Worm (Caenorhabditis elegans) whole organism, mixed stage, embryonic: ENCODE results near the gene nhr-256.

Source experiments
- M03D4.4 ChIP-seq: sonication (generic microtip); optimal IDR thresholded peaks from 2 replicates; lab custom pipeline; 2017; ENCODE audit warnings: mild to moderate bottlenecking, missing genetic modification characterization, missing compliant biosample characterization
- bed-3 ChIP-seq: fragments of 200-800 bp; sonication (Bioruptor generic); optimal IDR thresholded peaks from 3 replicates; lab custom pipeline; 2018; ENCODE audit warnings: mild to moderate bottlenecking, missing genetic modification characterization, moderate library complexity, missing compliant biosample characterization
- blmp-1 ChIP-seq: fragments of 150-350 bp; optimal IDR thresholded peaks from 2 replicates; lab custom pipeline; 2014; ENCODE audit warnings: missing biosample characterization, missing genetic modification characterization
- ceh-39 ChIP-seq: fragments of 150-350 bp; optimal IDR thresholded peaks from 2 replicates; lab custom pipeline; 2014; ENCODE audit warnings: missing biosample characterization, missing genetic modification characterization
- ceh-43 ChIP-seq: fragments of 200-800 bp; sonication (Bioruptor generic); optimal IDR thresholded peaks from 2 replicates; lab custom pipeline; 2018; ENCODE audit warnings: mild to moderate bottlenecking, missing genetic modification characterization, moderate library complexity, missing compliant biosample characterization
- ceh-83 ChIP-seq: fragments of 200-800 bp; sonication (Bioruptor generic); optimal IDR thresholded peaks from 2 replicates; lab custom pipeline; 2018; ENCODE audit warnings: mild to moderate bottlenecking, missing genetic modification characterization, missing compliant biosample characterization
- ces-1 ChIP-seq: fragments of 150-350 bp; optimal IDR thresholded peaks from 2 replicates; lab custom pipeline; 2014; ENCODE audit warnings: missing biosample characterization, missing genetic modification reagents, missing genetic modification characterization
- cnd-1 ChIP-seq: fragments of 200-800 bp; sonication (Bioruptor generic); optimal IDR thresholded peaks from 2 replicates; lab custom pipeline; 2018; ENCODE audit warnings: mild to moderate bottlenecking, missing genetic modification characterization, missing compliant biosample characterization
- elt-1 ChIP-seq: sonication (generic microtip); optimal IDR thresholded peaks from 2 replicates; lab custom pipeline; 2017; ENCODE audit warnings: missing genetic modification characterization, mild to moderate bottlenecking, missing compliant biosample characterization, antibody characterized with exemption, moderate library complexity, borderline replicate concordance; ENCODE audit not compliant: insufficient read depth
- elt-3 ChIP-seq: fragments of 150-350 bp; optimal IDR thresholded peaks from 2 replicates; lab custom pipeline; 2014; ENCODE audit warnings: missing biosample characterization, missing genetic modification characterization
- flh-1 ChIP-seq: fragments of 200-800 bp; sonication (Bioruptor generic); optimal IDR thresholded peaks from 2 replicates; lab custom pipeline; 2018; ENCODE audit warnings: mild to moderate bottlenecking, missing genetic modification characterization, moderate library complexity, missing compliant biosample characterization
- ham-2 ChIP-seq: fragments of 200-800 bp; sonication (Bioruptor generic); optimal IDR thresholded peaks from 2 replicates; lab custom pipeline; 2018; ENCODE audit warnings: mild to moderate bottlenecking, missing genetic modification characterization, missing compliant biosample characterization
- lin-13 ChIP-seq: fragments of 150-350 bp; optimal IDR thresholded peaks from 2 replicates; lab custom pipeline; 2014; ENCODE audit warnings: missing biosample characterization, missing genetic modification characterization
- lin-32 ChIP-seq: fragments of 200-800 bp; sonication (Bioruptor generic); optimal IDR thresholded peaks from 2 replicates; lab custom pipeline; 2018; ENCODE audit warnings: mild to moderate bottlenecking, missing genetic modification characterization, missing compliant biosample characterization
- lsy-2 ChIP-seq: fragments of 150-350 bp; optimal IDR thresholded peaks from 2 replicates; lab custom pipeline; 2014; ENCODE audit warnings: missing biosample characterization, missing genetic modification characterization
- mab-5 ChIP-seq: fragments of 150-350 bp; optimal IDR thresholded peaks from 2 replicates; lab custom pipeline; 2014; ENCODE audit warnings: missing biosample characterization, missing genetic modification characterization
- mls-2 ChIP-seq: sonication (generic microtip); optimal IDR thresholded peaks from 2 replicates; lab custom pipeline; 2016; ENCODE audit warnings: mild to moderate bottlenecking, missing genetic modification characterization, moderate library complexity, missing compliant biosample characterization
- nhr-12 ChIP-seq: fragments of 150-350 bp; optimal IDR thresholded peaks from 2 replicates; lab custom pipeline; 2014; ENCODE audit warnings: missing biosample characterization, missing genetic modification characterization
- nhr-2 ChIP-seq: fragments of 150-350 bp; optimal IDR thresholded peaks from 2 replicates; lab custom pipeline; 2014; ENCODE audit warnings: missing biosample characterization, missing genetic modification characterization
- nhr-237 ChIP-seq: fragments of 150-350 bp; optimal IDR thresholded peaks from 2 replicates; lab custom pipeline; 2014; ENCODE audit warnings: missing biosample characterization, missing genetic modification characterization
- nhr-28 ChIP-seq: fragments of 150-350 bp; optimal IDR thresholded peaks from 2 replicates; lab custom pipeline; 2014; ENCODE audit warnings: missing biosample characterization, missing genetic modification characterization
- nhr-76 ChIP-seq: sonication (generic microtip); optimal IDR thresholded peaks from 2 replicates; lab custom pipeline; 2017; ENCODE audit warnings: missing biosample characterization, missing genetic modification characterization
- pha-4 ChIP-seq: fragments of 150-350 bp; optimal IDR thresholded peaks from 2 replicates; lab custom pipeline; 2018; ENCODE audit warnings: missing biosample characterization, missing genetic modification reagents, missing genetic modification characterization
- sem-2 ChIP-seq: fragments of 200-800 bp; sonication (Bioruptor generic); optimal IDR thresholded peaks from 2 replicates; lab custom pipeline; 2018; ENCODE audit warnings: mild to moderate bottlenecking, missing genetic modification characterization, missing compliant biosample characterization
- snpc-4 ChIP-seq: fragments of 150-350 bp; optimal IDR thresholded peaks from 2 replicates; lab custom pipeline; 2014; ENCODE audit warnings: missing biosample characterization, missing genetic modification characterization
- sptf-1 ChIP-seq: sonication (generic microtip); optimal IDR thresholded peaks from 2 replicates; lab custom pipeline; 2017; ENCODE audit warnings: mild to moderate bottlenecking, missing genetic modification characterization, moderate library complexity, missing compliant biosample characterization
- tbx-8 ChIP-seq: fragments of 200-800 bp; sonication (Bioruptor generic); optimal IDR thresholded peaks from 2 replicates; lab custom pipeline; 2018; ENCODE audit warnings: mild to moderate bottlenecking, missing genetic modification characterization, moderate library complexity, missing compliant biosample characterization
- unc-120 ChIP-seq: sonication (generic microtip); optimal IDR thresholded peaks from 2 replicates; lab custom pipeline; 2017; ENCODE audit warnings: missing genetic modification characterization, missing compliant biosample characterization; ENCODE audit not compliant: poor library complexity, severe bottlenecking
- unc-39 ChIP-seq: fragments of 150-350 bp; optimal IDR thresholded peaks from 2 replicates; lab custom pipeline; 2014; ENCODE audit warnings: missing biosample characterization, missing genetic modification characterization
- unc-62 ChIP-seq: fragments of 150-350 bp; optimal IDR thresholded peaks from 2 replicates; lab custom pipeline; 2014; ENCODE audit warnings: missing biosample characterization, missing genetic modification reagents, missing genetic modification characterization
- zip-8 ChIP-seq: fragments of 150-350 bp; optimal IDR thresholded peaks from 2 replicates; lab custom pipeline; 2014; ENCODE audit warnings: missing biosample characterization, missing genetic modification characterization

Gene nhr-256

DNA sequence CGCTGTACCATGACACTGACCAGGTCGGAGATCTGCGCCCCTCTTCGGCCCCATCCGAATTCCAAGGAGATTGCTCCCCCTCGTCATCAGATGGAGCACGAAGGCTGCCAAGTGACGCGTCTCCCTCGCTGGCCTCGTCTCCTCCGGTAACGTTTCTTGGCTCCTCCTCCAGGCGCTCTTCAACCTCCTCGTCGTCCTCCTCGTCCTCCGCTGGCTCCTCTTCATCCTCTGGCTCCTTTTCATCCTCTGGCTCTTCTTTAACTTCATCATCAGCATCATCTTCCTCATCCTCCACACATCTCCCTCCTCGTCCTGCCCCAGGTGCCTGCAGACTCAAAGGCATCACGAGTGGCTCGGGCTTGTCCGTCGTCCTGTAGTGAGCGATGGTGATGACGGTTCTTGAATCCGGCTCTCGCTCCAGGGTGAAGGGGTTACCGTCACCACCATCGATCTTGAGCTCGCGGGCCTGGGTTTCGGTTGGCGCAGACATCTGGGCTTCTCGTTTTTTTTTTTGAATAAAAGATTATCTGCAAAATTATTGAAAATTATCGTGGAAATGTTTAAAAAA, 44.3 kb upstream of the nhr-256 start:
- TF ChIP-seq nhr-237, result no peak
- no peak for TF ChIP-seq ces-1 (GFP tag; lab: Kevin White, UChicago)
- no peak for TF ChIP-seq blmp-1
- TF ChIP-seq ceh-83, result no peak
- no peak for TF ChIP-seq elt-1 (tag; lab: Kevin White, UChicago)
- TF ChIP-seq mab-5 (tag; lab: Kevin White, UChicago), result no peak
- no peak for TF ChIP-seq zip-8 (tag; lab: Kevin White, UChicago)
- no peak for TF ChIP-seq elt-3

DNA sequence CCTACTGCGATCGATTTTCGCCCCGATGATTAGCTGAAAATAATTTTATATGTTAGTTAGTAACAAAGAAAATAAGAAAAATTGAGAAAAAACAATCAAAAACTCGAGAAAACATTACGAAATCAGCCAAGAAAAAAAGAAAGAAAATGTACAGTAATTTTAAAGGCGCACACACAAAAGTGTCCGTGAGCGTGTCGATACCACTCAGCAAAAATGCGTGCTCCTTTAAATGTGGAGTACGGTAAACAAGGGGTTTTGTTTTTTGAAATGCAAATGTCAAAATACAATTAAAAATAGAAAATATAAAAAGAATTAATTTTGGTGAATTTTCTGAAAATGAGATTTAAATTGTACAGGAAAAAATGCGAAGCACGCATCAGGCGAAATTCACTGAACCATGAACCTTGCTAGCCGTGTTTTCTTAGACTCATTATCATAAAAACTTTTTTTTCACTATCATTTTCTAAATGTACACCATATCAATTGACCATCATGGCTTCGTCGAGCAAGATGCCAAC, 41.9 kb upstream of the nhr-256 start, which contains the start of gene srw-90:
Gene srw-90, plus strand, starts transcription at position 468 of the 518 bp plus-strand sequence.
- TF ChIP-seq tbx-8 (GFP tag; lab: Kevin White, UChicago) (no peak), pha-4 (tag; lab: Kevin White, UChicago) (no peak), elt-3 (no peak), nhr-76 (tag; lab: Kevin White, UChicago) (no peak), unc-120 (no peak), ceh-39 (tag; lab: Kevin White, UChicago) (no peak), M03D4.4 (tag; lab: Kevin White, UChicago) (no peak), ceh-83 (no peak), snpc-4 (tag; lab: Kevin White, UChicago) (no peak), elt-1 (tag; lab: Kevin White, UChicago) (no peak)
- TF ChIP-seq, all 35 proteins: peak for 0

DNA sequence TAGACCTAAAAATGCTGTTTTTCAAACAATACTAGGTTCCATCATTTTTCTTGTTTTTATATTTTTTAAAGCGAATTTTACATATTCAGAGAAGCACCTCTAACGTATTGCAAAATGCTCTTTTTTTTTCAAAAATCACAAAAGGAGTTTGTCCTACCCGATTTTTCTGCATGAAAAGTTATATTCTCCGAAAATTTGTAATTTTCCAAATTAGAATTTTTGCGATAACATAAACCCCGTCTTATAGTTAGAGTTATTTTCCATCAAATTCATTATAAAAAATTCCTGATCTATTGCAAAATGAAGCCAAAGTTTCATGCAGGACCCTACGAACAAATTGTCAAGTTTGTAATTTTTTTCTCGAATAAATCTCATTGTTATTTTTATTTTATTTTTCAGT, 35.1 kb upstream of the nhr-256 start, which contains the start of gene srw-99:
Gene srw-99, plus strand, starts transcription at position 301 of the 400 bp plus-strand sequence.
- no peak for TF ChIP-seq sem-2 (GFP tag; lab: Kevin White, UChicago)
- no peak for TF ChIP-seq lin-32 (GFP tag; lab: Kevin White, UChicago)
- TF ChIP-seq unc-62 (GFP tag; lab: Kevin White, UChicago), result no peak
- no peak for TF ChIP-seq lsy-2 (tag; lab: Kevin White, UChicago)
- no peak for TF ChIP-seq ceh-39 (tag; lab: Kevin White, UChicago)
- TF ChIP-seq M03D4.4 (tag; lab: Kevin White, UChicago), result no peak
- no peak for TF ChIP-seq cnd-1 (tag; lab: Kevin White, UChicago)
- no peak for TF ChIP-seq flh-1 (GFP tag; lab: Kevin White, UChicago)
- no peak for TF ChIP-seq lin-13 (tag; lab: Kevin White, UChicago)
- TF ChIP-seq mls-2, result no peak
- TF ChIP-seq ceh-43 (GFP tag; lab: Kevin White, UChicago), result no peak
- no peak for TF ChIP-seq mab-5 (tag; lab: Kevin White, UChicago)
- no peak for TF ChIP-seq bed-3 (GFP tag; lab: Kevin White, UChicago)
- no peak for TF ChIP-seq pha-4 (tag; lab: Kevin White, UChicago)
- TF ChIP-seq nhr-2 (tag; lab: Kevin White, UChicago), result no peak
- no peak for TF ChIP-seq nhr-12 (tag; lab: Kevin White, UChicago)
- TF ChIP-seq ceh-83, result no peak
- TF ChIP-seq blmp-1, result no peak
- TF ChIP-seq unc-120, result no peak
- TF ChIP-seq ham-2 (GFP tag; lab: Kevin White, UChicago), result no peak

DNA sequence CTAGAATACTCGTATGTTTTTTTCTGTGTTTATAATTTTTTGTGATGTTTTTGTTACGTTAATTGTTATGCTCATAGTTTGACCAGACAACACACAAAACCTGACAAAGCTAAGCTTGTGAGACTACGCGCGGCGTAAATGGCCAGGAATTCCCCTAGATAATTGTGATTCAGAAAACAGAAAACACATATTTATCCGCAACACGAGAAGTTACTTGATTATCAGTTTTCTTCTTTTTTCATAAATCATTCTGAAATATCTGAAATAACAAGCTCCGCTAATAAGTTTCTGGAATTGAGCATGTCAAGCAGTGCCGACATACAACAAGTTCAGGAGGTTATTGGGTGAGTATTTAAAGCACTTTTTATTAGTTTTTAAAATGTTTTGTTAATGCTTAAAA, 32.7 kb upstream of the nhr-256 start, which contains the start of gene srw-100:
Gene srw-100, plus strand, starts transcription at position 301 of the 400 bp plus-strand sequence.
- no peak for TF ChIP-seq zip-8 (tag; lab: Kevin White, UChicago)
- no peak for TF ChIP-seq unc-62 (GFP tag; lab: Kevin White, UChicago)
- TF ChIP-seq unc-120, result no peak

DNA sequence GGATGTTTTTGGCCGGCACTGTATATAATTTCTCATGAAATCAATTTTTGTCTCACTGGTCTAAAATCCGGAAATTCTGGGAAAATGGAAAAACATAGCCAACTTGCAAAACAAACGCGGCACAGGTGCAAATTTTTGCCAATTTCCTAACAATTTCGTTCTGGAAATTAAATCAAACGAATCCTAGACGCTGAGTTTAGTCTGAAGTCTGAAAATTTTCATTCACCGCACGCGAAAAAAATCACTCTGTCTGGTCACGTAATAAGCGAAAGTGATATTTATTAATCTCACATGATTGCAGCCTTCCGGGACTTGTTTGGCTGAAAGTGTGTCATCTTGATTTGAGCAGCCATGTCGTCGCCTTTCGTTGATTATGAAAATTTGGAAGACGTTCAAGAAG, 26.7 kb upstream of the nhr-256 start, which contains the start of gene srw-103:
Gene srw-103, plus strand, starts transcription at position 301 of the 400 bp plus-strand sequence.
- TF ChIP-seq nhr-28 (no peak), cnd-1 (tag; lab: Kevin White, UChicago) (no peak), nhr-237 (no peak), pha-4 (tag; lab: Kevin White, UChicago) (no peak), unc-39 (tag; lab: Kevin White, UChicago) (no peak), blmp-1 (no peak), ham-2 (GFP tag; lab: Kevin White, UChicago) (no peak), zip-8 (tag; lab: Kevin White, UChicago) (no peak), nhr-12 (tag; lab: Kevin White, UChicago) (no peak), lsy-2 (tag; lab: Kevin White, UChicago) (no peak), sptf-1 (tag; lab: Kevin White, UChicago) (no peak)
- TF ChIP-seq, all 35 proteins: peak for 0
